Fruit fly (Drosophila melanogaster): ENCODE results near the gene BicD.
A peak's percentile ranks its signal among the peaks of the same experiment; 100 is the strongest.

The BicD gene

DNA sequence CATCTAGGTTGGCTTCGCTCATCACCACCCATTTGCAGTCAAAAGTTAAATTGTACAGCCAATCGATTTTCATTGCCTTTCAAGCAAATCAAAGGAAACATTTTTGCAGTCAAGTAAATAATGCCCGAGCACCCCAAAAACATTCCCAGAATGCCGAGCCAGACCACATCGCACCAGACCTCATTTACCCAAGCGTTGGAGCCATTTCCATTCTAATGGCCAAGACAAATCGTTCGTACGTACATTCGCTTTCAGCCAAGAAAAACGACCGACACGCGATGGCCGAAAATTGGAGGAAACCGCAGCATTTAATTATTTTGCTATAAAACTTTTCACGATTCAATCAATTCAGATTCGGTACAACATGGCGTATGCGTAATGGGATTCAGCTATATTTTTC lies 48.0 kb downstream of the BicD start:
- peak; percentile 67 for TF ChIP-seq CG7372 (GFP tag; IDR thresholded peaks at IDR 0.05)
- no peak for TF ChIP-seq CG4730 (GFP tag; IDR thresholded peaks at IDR 0.05)
- no peak for TF ChIP-seq CG15269 (tag; optimal IDR thresholded peaks at IDR 0.05)
- TF ChIP-seq Pdp1 (GFP tag; optimal IDR thresholded peaks at IDR 0.05): peak in 1 of 2 experiments; percentile 0
- 0 out of 3 replicates have a peak, but pooled peaks have one; percentile 6 for TF ChIP-seq ci (GFP tag; IDR thresholded peaks at IDR 0.05)
- peak; percentile 40 for TF ChIP-seq CG12769 (tag; optimal IDR thresholded peaks at IDR 0.05)
- TF ChIP-seq Fer2 (tag; optimal IDR thresholded peaks at IDR 0.05): no peak
- TF ChIP-seq ttk (GFP tag; IDR thresholded peaks at IDR 0.05): no peak
- peak; percentile 76 for TF ChIP-seq sd (tag; optimal IDR thresholded peaks at IDR 0.05)
- peak; percentile 2 for TF ChIP-seq abd-A (tag; optimal IDR thresholded peaks at IDR 0.05)
- TF ChIP-seq CG2199 (GFP tag; IDR thresholded peaks at IDR 0.05): peak; percentile 96
- TF ChIP-seq btn (GFP tag; optimal IDR thresholded peaks at IDR 0.05): no peak
- TF ChIP-seq Xbp1 (GFP tag; optimal IDR thresholded peaks at IDR 0.05): no peak

DNA sequence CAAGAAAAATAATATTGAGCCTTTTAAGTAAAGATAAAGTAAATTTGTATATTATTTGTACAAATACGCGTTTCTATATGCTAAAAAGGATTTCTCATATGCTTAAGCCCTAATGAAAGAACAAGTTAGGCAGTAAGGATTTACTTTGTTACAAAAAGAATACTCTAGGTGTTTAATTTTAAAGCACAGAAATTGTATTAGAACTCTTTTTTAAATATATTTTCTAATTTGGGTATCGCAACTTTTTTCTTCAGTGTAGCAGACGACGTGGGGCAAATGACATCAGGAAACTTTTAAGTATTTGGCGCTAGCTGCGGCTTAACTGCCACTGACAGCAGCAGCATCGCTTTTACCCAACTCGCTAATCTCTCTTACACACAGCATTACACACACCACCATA lies 50.9 kb downstream of the BicD start:
- TF ChIP-seq Med (GFP tag): peak; percentile 61
- TF ChIP-seq PHDP (tag; optimal IDR thresholded peaks at IDR 0.05): peak; percentile 29
- TF ChIP-seq oc (tag; optimal IDR thresholded peaks at IDR 0.05): peak; percentile 13
- no peak for TF ChIP-seq CG15696 (tag; optimal IDR thresholded peaks at IDR 0.05)
- peak; percentile 17 for TF ChIP-seq CG7839 (tag; optimal IDR thresholded peaks at IDR 0.05)
- no peak for TF ChIP-seq Camta (GFP tag; optimal IDR thresholded peaks at IDR 0.05)
- TF ChIP-seq salm (tag; optimal IDR thresholded peaks at IDR 0.05): no peak
- TF ChIP-seq sens (GFP tag): peak; percentile 57
- peak; percentile 8 for TF ChIP-seq ATbp (GFP tag; optimal IDR thresholded peaks at IDR 0.05)
- TF ChIP-seq bsh (GFP tag; optimal IDR thresholded peaks at IDR 0.05): peak in 1 of 2 experiments; percentile 2
- peak; percentile 14 for TF ChIP-seq CG13424 (tag; optimal IDR thresholded peaks at IDR 0.05)
- TF ChIP-seq dan (GFP tag; IDR thresholded peaks at IDR 0.05): no peak
- peak; percentile 1 for TF ChIP-seq unpg (GFP tag; optimal IDR thresholded peaks at IDR 0.05)
- no peak for TF ChIP-seq CG9876 (GFP tag; optimal IDR thresholded peaks at IDR 0.05)
- TF ChIP-seq gem (tag; optimal IDR thresholded peaks at IDR 0.05): peak; percentile 39
- peak; percentile 27 for TF ChIP-seq grau (tag; optimal IDR thresholded peaks at IDR 0.05)
- peak; percentile 6 for TF ChIP-seq CG7556 (GFP tag; optimal IDR thresholded peaks at IDR 0.05)
- TF ChIP-seq lab (GFP tag; optimal IDR thresholded peaks at IDR 0.05): peak; percentile 28
- TF ChIP-seq Sox102F (GFP tag; optimal IDR thresholded peaks at IDR 0.05): peak; percentile 30
- TF ChIP-seq CG2678 (tag; optimal IDR thresholded peaks at IDR 0.05): peak; percentile 27
- TF ChIP-seq CG2120 (GFP tag; optimal IDR thresholded peaks at IDR 0.05): peak; percentile 26
- TF ChIP-seq CG2202 (tag; optimal IDR thresholded peaks at IDR 0.05): no peak
- peak in 1 of 2 experiments; percentile 32 for TF ChIP-seq Hr51 (GFP tag; optimal IDR thresholded peaks at IDR 0.05)
- peak; percentile 12; the same call in 1 of the 2 replicates for TF ChIP-seq Ada2b (GFP tag; IDR thresholded peaks at IDR 0.05)
- TF ChIP-seq Fer1 (GFP tag; optimal IDR thresholded peaks at IDR 0.05): peak; percentile 19
- peak; percentile 10 for TF ChIP-seq CG18619 (GFP tag; optimal IDR thresholded peaks at IDR 0.05)
- TF ChIP-seq Hmr (GFP tag; optimal IDR thresholded peaks at IDR 0.05): peak; percentile 28
- TF ChIP-seq CG18599 (GFP tag; optimal IDR thresholded peaks at IDR 0.05): peak; percentile 44
- peak; percentile 60 for TF ChIP-seq CG11504 (tag; optimal IDR thresholded peaks at IDR 0.05)
- TF ChIP-seq dmrt99B (tag; optimal IDR thresholded peaks at IDR 0.05): peak; percentile 38
- no peak for TF ChIP-seq Nf-YC (tag; optimal IDR thresholded peaks at IDR 0.05)

Data from whole organism, embryonic.